Worm (Caenorhabditis elegans) whole organism, mixed stage, embryonic: Measurements from ENCODE around the gene unc-79.

ENCODE experiments used
- ceh-39 ChIP-seq: fragments of 150-350 bp; optimal IDR thresholded peaks from 2 replicates; lab custom pipeline; 2014; ENCODE audit warnings: missing biosample characterization, missing genetic modification characterization
- ces-1 ChIP-seq: fragments of 150-350 bp; optimal IDR thresholded peaks from 2 replicates; lab custom pipeline; 2014; ENCODE audit warnings: missing biosample characterization, missing genetic modification reagents, missing genetic modification characterization
- flh-1 ChIP-seq: fragments of 200-800 bp; sonication (Bioruptor generic); optimal IDR thresholded peaks from 2 replicates; lab custom pipeline; 2018; ENCODE audit warnings: mild to moderate bottlenecking, missing genetic modification characterization, moderate library complexity, missing compliant biosample characterization
- lsy-2 ChIP-seq: fragments of 150-350 bp; optimal IDR thresholded peaks from 2 replicates; lab custom pipeline; 2014; ENCODE audit warnings: missing biosample characterization, missing genetic modification characterization
- mab-5 ChIP-seq: fragments of 150-350 bp; optimal IDR thresholded peaks from 2 replicates; lab custom pipeline; 2014; ENCODE audit warnings: missing biosample characterization, missing genetic modification characterization
- nhr-237 ChIP-seq: fragments of 150-350 bp; optimal IDR thresholded peaks from 2 replicates; lab custom pipeline; 2014; ENCODE audit warnings: missing biosample characterization, missing genetic modification characterization
- unc-62 ChIP-seq: fragments of 150-350 bp; optimal IDR thresholded peaks from 2 replicates; lab custom pipeline; 2014; ENCODE audit warnings: missing biosample characterization, missing genetic modification reagents, missing genetic modification characterization

ce11 chrIII:4092020-4092419 is 25.6 kb downstream of the unc-79 start, which contains the start of gene C03C10.5:
- TF ChIP-seq ceh-39 (tag; lab: Kevin White, UChicago) (no peak), unc-62 (GFP tag; lab: Kevin White, UChicago) (no peak), nhr-237 (tag; lab: Kevin White, UChicago) (no peak), flh-1 (GFP tag; lab: Kevin White, UChicago) (no peak), lsy-2 (tag; lab: Kevin White, UChicago) (no peak), mab-5 (tag; lab: Kevin White, UChicago) (no peak), ces-1 (no peak)
